Fruit fly (Drosophila melanogaster): Measurements from ENCODE around the gene Cpr78Cc.

- TF ChIP-seq Eip78C (GFP tag) (no peak), CG6276 (GFP tag; optimal IDR thresholded peaks at IDR 0.05) (no peak), eg (GFP tag; IDR thresholded peaks at IDR 0.05) (no peak), CG31627 (GFP tag; optimal IDR thresholded peaks at IDR 0.05) (no peak), CG1621 (tag; optimal IDR thresholded peaks at IDR 0.05) (no peak), Gug (GFP tag; IDR thresholded peaks at IDR 0.05) (no peak), pdm3 (GFP tag; optimal IDR thresholded peaks at IDR 0.05) (no peak), CG11902 (GFP tag; optimal IDR thresholded peaks at IDR 0.05) (no peak), CG7368 (GFP tag; optimal IDR thresholded peaks at IDR 0.05) (no peak), Smox (GFP tag; optimal IDR thresholded peaks at IDR 0.05) (no peak)
Measured at dm6 chr3L:21299203-21299602, 1.2 kb upstream of the Cpr78Cc start.
